Worm (Caenorhabditis elegans) whole organism, young adult: Measurements from ENCODE around the gene atfs-1.

Source experiments
- ceh-58 ChIP-seq: fragments of 200-800 bp; sonication (Bioruptor generic); IDR thresholded peaks from 2 replicates; pipeline ENCODE4 v1.3.6; 2022; ENCODE audit warnings: missing genetic modification characterization, missing compliant biosample characterization
- lsy-27 ChIP-seq: sonication (generic microtip); optimal IDR thresholded peaks from 2 replicates; lab custom pipeline; 2017; ENCODE audit warnings: missing genetic modification characterization, mild to moderate bottlenecking, missing compliant biosample characterization, antibody characterized with exemption, missing genotype, borderline replicate concordance; ENCODE audit not compliant: insufficient read depth
- rcor-1 ChIP-seq: fragments of 200-800 bp; sonication (Bioruptor generic); IDR thresholded peaks from 2 replicates; pipeline ENCODE4 v1.3.6; 2022; ENCODE audit warnings: missing genetic modification reagents, missing genetic modification characterization, missing compliant biosample characterization
- snpc-3.4 ChIP-seq: sonication (generic microtip); optimal IDR thresholded peaks from 2 replicates; lab custom pipeline; 2017; ENCODE audit warnings: missing genetic modification characterization, mild to moderate bottlenecking, missing compliant biosample characterization, antibody characterized with exemption, moderate library complexity, missing genotype, missing genetic modification reagents
- sptf-2 ChIP-seq: fragments of 200-800 bp; sonication (Bioruptor generic); optimal IDR thresholded peaks from 2 replicates; lab custom pipeline; 2018; ENCODE audit warnings: mild to moderate bottlenecking, missing genetic modification characterization, missing compliant biosample characterization

DNA sequence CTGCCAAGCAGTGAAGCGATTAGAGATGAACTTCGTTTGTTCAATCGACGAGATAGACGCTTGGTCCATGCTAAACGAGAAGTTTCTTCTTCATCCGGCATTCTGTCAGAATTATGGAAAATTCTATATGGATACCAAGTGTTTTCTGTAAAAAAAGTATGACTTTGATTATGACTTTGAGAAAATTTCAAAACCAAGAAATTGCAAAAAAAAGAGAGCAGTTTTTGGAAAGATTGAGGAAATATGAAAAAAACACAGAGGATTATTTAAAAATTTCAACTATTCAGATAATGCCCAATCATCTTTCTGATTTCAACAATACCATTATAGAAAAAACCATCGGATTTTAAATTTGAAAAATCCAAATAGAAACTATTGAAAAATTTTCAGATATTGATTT lies 48.2 kb upstream of the atfs-1 start, which contains the start of gene par-1:
- no peak for TF ChIP-seq ceh-58 (GFP tag; lab: Robert Waterston, UW)
- no peak for TF ChIP-seq sptf-2 (GFP tag; lab: Kevin White, UChicago)
- TF ChIP-seq rcor-1 (GFP tag; lab: Robert Waterston, UW): no peak
- no peak for TF ChIP-seq snpc-3.4 (tag; lab: Kevin White, UChicago)
- no peak for TF ChIP-seq lsy-27 (tag; lab: Kevin White, UChicago)
